Worm (Caenorhabditis elegans) whole organism, young adult: Measurements from ENCODE around the gene mfsd-10.

Experiments used
- B0261.1 ChIP-seq: sonication (generic microtip); optimal IDR thresholded peaks from 2 replicates; lab custom pipeline; 2016; ENCODE audit warnings: mild to moderate bottlenecking, missing genetic modification characterization, moderate library complexity, missing compliant biosample characterization
- F57A8.1 ChIP-seq: fragments of 200-800 bp; sonication (Bioruptor generic); optimal IDR thresholded peaks from 2 replicates; lab custom pipeline; 2018; ENCODE audit warnings: mild to moderate bottlenecking, missing genetic modification characterization, moderate library complexity, missing compliant biosample characterization
- dpl-1 ChIP-seq: fragments of 150-350 bp; optimal IDR thresholded peaks from 2 replicates; lab custom pipeline; 2014; ENCODE audit warnings: missing biosample characterization, missing genetic modification reagents, missing genetic modification characterization
- egl-18 ChIP-seq: fragments of 200-800 bp; sonication (Bioruptor generic); IDR thresholded peaks from 2 replicates; pipeline ENCODE4 v1.3.6; 2022; ENCODE audit warnings: missing genetic modification reagents, missing genetic modification characterization, missing compliant biosample characterization
- ets-4 ChIP-seq: fragments of 200-800 bp; sonication (Bioruptor generic); optimal IDR thresholded peaks from 2 replicates; lab custom pipeline; 2018; ENCODE audit warnings: mild to moderate bottlenecking, missing genetic modification characterization, missing compliant biosample characterization
- hlh-26 ChIP-seq: fragments of 200-800 bp; sonication (Bioruptor generic); conservative IDR thresholded peaks from 2 replicates; pipeline ENCODE4 v1.3.6; 2022; ENCODE audit warnings: missing genetic modification reagents, missing genetic modification characterization, missing compliant biosample characterization
- hrde-1 ChIP-seq: sonication (generic microtip); optimal IDR thresholded peaks from 2 replicates; lab custom pipeline; 2016; ENCODE audit warnings: missing genetic modification characterization, mild to moderate bottlenecking, missing compliant biosample characterization, moderate library complexity, missing genotype, missing genetic modification reagents, borderline replicate concordance
- lin-35 ChIP-seq, 3 experiments: fragments of 150-350 bp in 2 of 3; sonication (generic microtip) in 1 of 3; optimal IDR thresholded peaks; 2 replicates each; lab custom pipeline; 2014 to 2018; ENCODE audit warnings: missing biosample characterization in 3 of 3, missing genetic modification characterization in 3 of 3, missing genetic modification reagents in 3 of 3
- madf-6 ChIP-seq: fragments of 200-800 bp; sonication (Bioruptor generic); IDR thresholded peaks from 2 replicates; pipeline ENCODE4 v1.3.6; 2022; ENCODE audit warnings: missing genetic modification reagents, missing genetic modification characterization, missing compliant biosample characterization
- unc-62 ChIP-seq: fragments of 150-350 bp; optimal IDR thresholded peaks from 2 replicates; lab custom pipeline; 2014; ENCODE audit warnings: missing biosample characterization, missing genetic modification reagents, missing genetic modification characterization
- ztf-3 ChIP-seq: fragments of 200-800 bp; sonication (Bioruptor generic); optimal IDR thresholded peaks from 2 replicates; lab custom pipeline; 2018; ENCODE audit warnings: mild to moderate bottlenecking, missing genetic modification characterization, missing compliant biosample characterization

ce11 chrX:17379675-17380074, 11.2 kb upstream of the mfsd-10 start, which contains the start of gene F10D7.10:
- no peak for TF ChIP-seq hlh-26
- no peak for TF ChIP-seq ztf-3 (GFP tag; lab: Kevin White, UChicago)
- TF ChIP-seq ets-4 (GFP tag; lab: Kevin White, UChicago): no peak
- no peak for TF ChIP-seq egl-18
- no peak for TF ChIP-seq hrde-1
- TF ChIP-seq F57A8.1 (GFP tag; lab: Kevin White, UChicago): no peak
- TF ChIP-seq lin-35 (GFP tag; optimal IDR thresholded peaks at IDR 0.05; lab: Kevin White, UChicago): no peak
- TF ChIP-seq unc-62 (GFP tag; lab: Kevin White, UChicago): no peak
- TF ChIP-seq B0261.1: no peak
- no peak for TF ChIP-seq dpl-1 (GFP tag; lab: Kevin White, UChicago)
- no peak for TF ChIP-seq madf-6 (GFP tag; lab: Robert Waterston, UW)
